Fruit fly (Drosophila melanogaster) whole organism, embryonic: ENCODE data around the gene CG34268.
A peak's percentile ranks its signal among the peaks of the same experiment; 100 is the strongest.

ENCODE experiments used
- B-H2 ChIP-seq: fragments of 200-800 bp; sonication (Bioruptor generic); optimal IDR thresholded peaks from 2 replicates; lab custom pipeline; 2018; ENCODE audit warnings: missing biosample characterization, mild to moderate bottlenecking, missing genetic modification characterization
- BEAF-32 ChIP-seq: fragments of 200-800 bp; sonication (Bioruptor generic); optimal IDR thresholded peaks from 3 replicates; lab custom pipeline; 2017; ENCODE audit warnings: missing biosample characterization, missing genetic modification characterization, mild to moderate bottlenecking, moderate library complexity, missing genetic modification reagents
- CG10431 ChIP-seq: fragments of 200-800 bp; sonication (Bioruptor generic); optimal IDR thresholded peaks from 3 replicates; lab custom pipeline; 2018; ENCODE audit warnings: missing biosample characterization, mild to moderate bottlenecking, missing genetic modification characterization
- CG12769 ChIP-seq: fragments of 200-800 bp; sonication (Bioruptor generic); optimal IDR thresholded peaks from 2 replicates; lab custom pipeline; 2019; ENCODE audit warnings: missing biosample characterization, mild to moderate bottlenecking, missing genetic modification characterization, moderate library complexity
- CG14860 ChIP-seq: fragments of 200-800 bp; sonication (Bioruptor generic); IDR thresholded peaks from 3 replicates; pipeline ENCODE4 v1.3.6; 2022; ENCODE audit warnings: missing biosample characterization, missing genetic modification characterization; ENCODE audit not compliant: partially characterized antibody
- CG1647 ChIP-seq: fragments of 200-800 bp; sonication (Bioruptor generic); optimal IDR thresholded peaks from 3 replicates; lab custom pipeline; 2016; ENCODE audit warnings: missing biosample characterization, missing genetic modification characterization
- CG16815 ChIP-seq: fragments of 200-800 bp; sonication (Bioruptor generic); optimal IDR thresholded peaks from 3 replicates; lab custom pipeline; 2017; ENCODE audit warnings: missing biosample characterization, mild to moderate bottlenecking, missing genetic modification characterization
- CG18262 ChIP-seq: fragments of 200-800 bp; optimal IDR thresholded peaks from 3 replicates; lab custom pipeline; 2019; ENCODE audit warnings: missing biosample characterization, mild to moderate bottlenecking, missing genetic modification characterization, moderate library complexity
- CG18764 ChIP-seq: fragments of 200-800 bp; sonication (Bioruptor generic); optimal IDR thresholded peaks from 3 replicates; lab custom pipeline; 2016; ENCODE audit warnings: missing biosample characterization, missing genetic modification characterization
- CG30431 ChIP-seq: fragments of 200-800 bp; sonication (Bioruptor generic); optimal IDR thresholded peaks from 2 replicates; lab custom pipeline; 2017; ENCODE audit warnings: missing biosample characterization, missing genetic modification characterization
- CG43689 ChIP-seq: fragments of 200-800 bp; sonication (Bioruptor generic); IDR thresholded peaks from 2 replicates; pipeline ENCODE4 v1.3.6; 2022; ENCODE audit warnings: missing biosample characterization, missing genetic modification characterization
- CG5953 ChIP-seq: fragments of 200-800 bp; sonication (Bioruptor generic); IDR thresholded peaks from 2 replicates; pipeline ENCODE4 v1.3.6; 2022; ENCODE audit warnings: missing biosample characterization, missing genetic modification characterization
- CG6254 ChIP-seq: fragments of 200-800 bp; sonication (Bioruptor generic); optimal IDR thresholded peaks from 3 replicates; lab custom pipeline; 2017; ENCODE audit warnings: mild to moderate bottlenecking, missing biosample characterization, missing genetic modification reagents, missing genetic modification characterization
- CG6765 ChIP-seq: fragments of 200-800 bp; sonication (Bioruptor generic); optimal IDR thresholded peaks from 3 replicates; lab custom pipeline; 2017; ENCODE audit warnings: missing biosample characterization, mild to moderate bottlenecking, missing genetic modification characterization
- CG7963 ChIP-seq: fragments of 200-800 bp; sonication (Bioruptor generic); IDR thresholded peaks from 3 replicates; pipeline ENCODE4 v1.3.6; 2022; ENCODE audit warnings: missing biosample characterization, missing genetic modification characterization; ENCODE audit not compliant: partially characterized antibody
- CG8478 ChIP-seq: fragments of >200 bp; optimal IDR thresholded peaks from 2 replicates; lab custom pipeline; 2018
- CG8765 ChIP-seq: fragments of 200-800 bp; sonication (Bioruptor generic); IDR thresholded peaks from 2 replicates; pipeline ENCODE4 v1.3.6; 2022; ENCODE audit warnings: missing biosample characterization, missing genetic modification characterization
- CG9817 ChIP-seq: fragments of 200-800 bp; sonication (Bioruptor generic); optimal IDR thresholded peaks from 2 replicates; lab custom pipeline; 2018; ENCODE audit warnings: missing biosample characterization, mild to moderate bottlenecking, missing genetic modification characterization, moderate library complexity
- D19A ChIP-seq: fragments of 200-800 bp; optimal IDR thresholded peaks from 3 replicates; lab custom pipeline; 2019; ENCODE audit warnings: missing biosample characterization, mild to moderate bottlenecking, missing genetic modification characterization, moderate library complexity
- Dad ChIP-seq: fragments of 200-800 bp; sonication (Bioruptor generic); optimal IDR thresholded peaks from 3 replicates; lab custom pipeline; 2016; ENCODE audit warnings: missing biosample characterization, missing genetic modification characterization
- Dll ChIP-seq: fragments of 200-800 bp; sonication (Bioruptor generic); IDR thresholded peaks from 4 replicates; pipeline ENCODE4 v1.3.6; 2022; ENCODE audit warnings: missing biosample characterization, missing genetic modification characterization; ENCODE audit not compliant: partially characterized antibody
- Drgx ChIP-seq: fragments of 200-800 bp; sonication (Bioruptor generic); IDR thresholded peaks from 2 replicates; pipeline ENCODE4 v1.3.6; 2022; ENCODE audit warnings: missing biosample characterization, missing genetic modification characterization
- HHEX ChIP-seq: fragments of 200-800 bp; sonication (Bioruptor generic); optimal IDR thresholded peaks from 3 replicates; lab custom pipeline; 2017; ENCODE audit warnings: missing biosample characterization, mild to moderate bottlenecking, missing genetic modification characterization, missing genetic modification reagents
- Hey ChIP-seq: fragments of 200-800 bp; sonication (Bioruptor generic); optimal IDR thresholded peaks from 3 replicates; lab custom pipeline; 2018; ENCODE audit warnings: missing biosample characterization, mild to moderate bottlenecking, missing genetic modification characterization
- HmgD ChIP-seq: fragments of 200-800 bp; sonication (Bioruptor generic); optimal IDR thresholded peaks from 3 replicates; lab custom pipeline; 2016; ENCODE audit warnings: missing biosample characterization, missing genetic modification characterization
- Hmr ChIP-seq: fragments of 200-800 bp; sonication (Bioruptor generic); optimal IDR thresholded peaks from 3 replicates; lab custom pipeline; 2017; ENCODE audit warnings: mild to moderate bottlenecking, missing biosample characterization, missing genetic modification reagents, missing genetic modification characterization
- MESR4 ChIP-seq: fragments of 200-800 bp; sonication (Bioruptor generic); optimal IDR thresholded peaks from 2 replicates; lab custom pipeline; 2018; ENCODE audit warnings: missing biosample characterization, mild to moderate bottlenecking, missing genetic modification characterization, moderate library complexity
- MTF-1 ChIP-seq: fragments of 200-800 bp; sonication (Bioruptor generic); optimal IDR thresholded peaks from 2 replicates; lab custom pipeline; 2018; ENCODE audit warnings: missing biosample characterization, mild to moderate bottlenecking, missing genetic modification characterization, borderline replicate concordance
- Sry-β ChIP-seq: fragments of 200-800 bp; sonication (Bioruptor generic); optimal IDR thresholded peaks from 2 replicates; lab custom pipeline; 2018; ENCODE audit warnings: missing biosample characterization, mild to moderate bottlenecking, missing genetic modification characterization, moderate library complexity
- bbx ChIP-seq: fragments of 200-800 bp; sonication (Bioruptor generic); IDR thresholded peaks from 2 replicates; pipeline ENCODE4 v1.3.6; 2022; ENCODE audit warnings: missing biosample characterization, missing genetic modification characterization; ENCODE audit not compliant: partially characterized antibody
- corto ChIP-seq: fragments of 200-800 bp; sonication (Bioruptor generic); optimal IDR thresholded peaks from 2 replicates; lab custom pipeline; 2016; ENCODE audit warnings: missing biosample characterization, mild to moderate bottlenecking, missing genetic modification characterization, moderate library complexity
- dan ChIP-seq: fragments of 200-800 bp; sonication (Bioruptor generic); IDR thresholded peaks from 2 replicates; pipeline ENCODE4 v1.3.6; 2022; ENCODE audit warnings: missing biosample characterization, missing genetic modification characterization
- disco-r ChIP-seq: fragments of 200-800 bp; sonication (Bioruptor generic); optimal IDR thresholded peaks from 2 replicates; lab custom pipeline; 2016; ENCODE audit warnings: missing biosample characterization, missing genetic modification characterization
- dmrt11E ChIP-seq: fragments of 200-800 bp; sonication (Bioruptor generic); optimal IDR thresholded peaks from 3 replicates; lab custom pipeline; 2018; ENCODE audit warnings: missing biosample characterization, mild to moderate bottlenecking, missing genetic modification characterization, moderate library complexity
- dysf ChIP-seq: fragments of 200-800 bp; sonication (Bioruptor generic); IDR thresholded peaks from 3 replicates; pipeline ENCODE4 v1.3.6; 2022; ENCODE audit warnings: missing biosample characterization, missing genetic modification characterization
- emc ChIP-seq: fragments of 200-800 bp; sonication (Bioruptor generic); optimal IDR thresholded peaks from 2 replicates; lab custom pipeline; 2016; ENCODE audit warnings: missing biosample characterization, missing genetic modification characterization
- ems ChIP-seq: fragments of 200-800 bp; sonication (Bioruptor generic); optimal IDR thresholded peaks from 3 replicates; lab custom pipeline; 2016; ENCODE audit warnings: missing biosample characterization, missing genetic modification characterization
- eve ChIP-seq, 2 experiments: fragments of >200 bp; optimal IDR thresholded peaks; 2 replicates each; lab custom pipeline; 2017; ENCODE audit warnings: missing biosample characterization in 2 of 2, missing genetic modification characterization in 2 of 2
- ftz-f1 ChIP-seq: fragments of 200-800 bp; sonication (Bioruptor generic); optimal IDR thresholded peaks from 2 replicates; lab custom pipeline; 2016; ENCODE audit warnings: missing biosample characterization, missing genetic modification characterization
- kni ChIP-seq: fragments of 200-800 bp; sonication (Bioruptor generic); optimal IDR thresholded peaks from 3 replicates; lab custom pipeline; 2017; ENCODE audit warnings: mild to moderate bottlenecking, missing biosample characterization, missing genetic modification reagents, missing genetic modification characterization
- mld ChIP-seq: fragments of 200-800 bp; sonication (Bioruptor generic); IDR thresholded peaks from 3 replicates; pipeline ENCODE4 v1.3.6; 2022; ENCODE audit warnings: missing biosample characterization, missing genetic modification characterization; ENCODE audit not compliant: partially characterized antibody
- nom ChIP-seq: fragments of 200-800 bp; sonication (Bioruptor generic); optimal IDR thresholded peaks from 2 replicates; lab custom pipeline; 2017; ENCODE audit warnings: missing biosample characterization, missing genetic modification characterization, mild to moderate bottlenecking, moderate library complexity, missing genetic modification reagents
- otp ChIP-seq: fragments of 200-800 bp; sonication (Bioruptor generic); IDR thresholded peaks from 3 replicates; pipeline ENCODE4, ENCODE4 v1.3.6; 2022; ENCODE audit warnings: missing biosample characterization, missing genetic modification characterization
- scrt ChIP-seq: fragments of 200-800 bp; sonication (Bioruptor generic); optimal IDR thresholded peaks from 2 replicates; lab custom pipeline; 2018; ENCODE audit warnings: missing biosample characterization, mild to moderate bottlenecking, missing genetic modification characterization, moderate library complexity
- stwl ChIP-seq: fragments of 200-800 bp; sonication (Bioruptor generic); optimal IDR thresholded peaks from 3 replicates; lab custom pipeline; 2018; ENCODE audit warnings: missing biosample characterization, mild to moderate bottlenecking, missing genetic modification characterization, moderate library complexity
- tio ChIP-seq: fragments of 200-800 bp; sonication (Bioruptor generic); optimal IDR thresholded peaks from 2 replicates; lab custom pipeline; 2017; ENCODE audit warnings: missing biosample characterization, missing genetic modification characterization, inconsistent platforms
- unc-4 ChIP-seq: fragments of 200-800 bp; sonication (Bioruptor generic); IDR thresholded peaks from 2 replicates; pipeline ENCODE4 v1.3.6; 2022; ENCODE audit warnings: missing biosample characterization, missing genetic modification characterization; ENCODE audit not compliant: partially characterized antibody
- zfh2 ChIP-seq: fragments of 200-800 bp; sonication (Bioruptor generic); optimal IDR thresholded peaks from 2 replicates; lab custom pipeline; 2016; ENCODE audit warnings: missing biosample characterization, missing genetic modification characterization

Gene CG34268

dm6 chr3L:550082-550827 lies 49.5 kb downstream of the CG34268 start (continued):
- TF ChIP-seq tio (no peak), CG1647 (peak; percentile 6), CG18262 (tag; lab: Kevin White, UChicago) (no peak), CG14860 (GFP tag; lab: Robert Waterston, UW) (no peak; the same call in 2 of the 3 replicates), D19A (tag; lab: Kevin White, UChicago) (peak; percentile 53), CG10431 (GFP tag; lab: Kevin White, UChicago) (no peak), Drgx (peak; percentile 32; the same call in 1 of the 2 replicates), zfh2 (GFP tag; lab: Kevin White, UChicago) (no peak), CG43689 (GFP tag; lab: Robert Waterston, UW) (no peak), kni (GFP tag; lab: Kevin White, UChicago) (peak; percentile 91), CG5953 (no peak), stwl (tag; lab: Kevin White, UChicago) (peak; percentile 8), mld (GFP tag; lab: Robert Waterston, UW) (no peak), CG8765 (GFP tag; lab: Robert Waterston, UW) (no peak), Hmr (GFP tag; lab: Kevin White, UChicago) (no peak), otp (GFP tag; lab: Robert Waterston, UW) (0 out of 3 replicates have a peak, but pooled peaks have one; percentile 28), Hey (tag; lab: Kevin White, UChicago) (no peak), HHEX (peak; percentile 18), MTF-1 (GFP tag; lab: Kevin White, UChicago) (no peak), CG8478 (no peak), CG6254 (GFP tag; lab: Kevin White, UChicago) (peak; percentile 93), Dad (GFP tag; lab: Kevin White, UChicago) (no peak), CG7963 (GFP tag; lab: Robert Waterston, UW) (no peak), dan (GFP tag; lab: Robert Waterston, UW) (no peak), Dll (GFP tag; lab: Robert Waterston, UW) (peak; percentile 58; the same call in 2 of the 4 replicates), dysf (GFP tag; lab: Robert Waterston, UW) (0 out of 3 replicates have a peak, but pooled peaks have one; percentile 20), ftz-f1 (GFP tag; lab: Kevin White, UChicago) (no peak), CG9817 (no peak), HmgD (GFP tag; lab: Kevin White, UChicago) (no peak), nom (peak; percentile 28), bbx (GFP tag; lab: Robert Waterston, UW) (peak; percentile 52), unc-4 (no peak), scrt (GFP tag; lab: Kevin White, UChicago) (no peak), CG6765 (GFP tag; lab: Kevin White, UChicago) (peak; percentile 23), emc (GFP tag; lab: Kevin White, UChicago) (no peak), eve (GFP tag; optimal IDR thresholded peaks at IDR 0.05; lab: Kevin White, UChicago) (peak in 1 of 2 experiments; percentile 41), CG18764 (no peak), ems (GFP tag; lab: Kevin White, UChicago) (no peak), MESR4 (no peak), BEAF-32 (peak; percentile 51), CG12769 (peak; percentile 39), corto (GFP tag; lab: Kevin White, UChicago) (peak; percentile 32), Sry-β (peak; percentile 64), B-H2 (GFP tag; lab: Kevin White, UChicago) (no peak), CG16815 (GFP tag; lab: Kevin White, UChicago) (no peak), disco-r (GFP tag; lab: Kevin White, UChicago) (no peak), dmrt11E (no peak), CG30431 (GFP tag; lab: Kevin White, UChicago) (no peak)
